Worm (Caenorhabditis elegans): ENCODE measurements around the gene npr-37.

DNA sequence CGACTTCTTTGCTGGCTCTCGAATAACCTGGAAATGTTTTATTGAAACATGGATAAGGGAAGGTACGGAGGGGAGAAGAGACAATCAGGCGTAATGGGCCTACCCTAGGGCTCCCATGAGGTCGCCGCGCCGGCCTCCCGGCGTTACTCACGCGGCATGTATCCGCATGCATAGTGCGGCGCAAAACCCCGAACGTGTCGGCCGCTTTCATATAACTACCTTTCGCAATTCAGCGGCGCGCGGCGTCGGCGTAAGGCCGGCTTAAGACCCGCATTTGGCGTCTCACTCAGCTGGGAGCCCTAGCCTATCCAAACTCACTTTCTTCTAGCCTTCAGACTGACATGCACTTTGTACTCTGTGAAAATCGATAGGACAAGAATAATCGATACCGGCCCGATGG lies 18.9 kb downstream of the npr-37 start:
- TF ChIP-seq nhr-28 (tag; optimal IDR thresholded peaks at IDR 0.05) = no peak
- no peak for TF ChIP-seq lsy-2 (tag; optimal IDR thresholded peaks at IDR 0.05)
